Worm (Caenorhabditis elegans): Measurements from ENCODE around the gene nhr-110.

DNA sequence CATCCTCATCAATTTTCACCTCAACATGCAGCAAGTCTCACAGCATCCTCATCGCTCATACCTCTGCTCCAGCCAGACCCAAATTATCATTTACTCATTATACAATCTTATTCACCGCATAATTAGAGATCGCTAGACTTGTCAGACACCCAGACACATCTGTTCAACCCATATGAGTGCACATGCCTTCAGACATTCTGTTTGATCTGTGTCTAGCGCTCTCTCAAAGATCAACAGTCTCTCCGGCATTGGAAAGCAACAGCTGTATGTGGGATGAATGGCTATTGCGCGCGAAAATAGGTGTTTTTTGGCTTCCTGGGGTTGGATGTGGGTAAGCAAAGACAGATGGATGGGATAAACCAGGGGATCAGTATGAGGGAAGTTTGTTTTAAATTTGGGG, 51.7 kb downstream of the nhr-110 start:
- TF ChIP-seq ama-1 (optimal IDR thresholded peaks at IDR 0.05) (no peak), nhr-237 (tag; optimal IDR thresholded peaks at IDR 0.05) (no peak), aly-2 (tag; optimal IDR thresholded peaks at IDR 0.05) (no peak), lsy-2 (tag; optimal IDR thresholded peaks at IDR 0.05) (no peak), fkh-10 (GFP tag; optimal IDR thresholded peaks at IDR 0.05) (no peak), tag-97 (GFP tag; IDR thresholded peaks at IDR 0.05) (no peak), mdl-1 (tag; optimal IDR thresholded peaks at IDR 0.05) (no peak), lin-15B (tag; optimal IDR thresholded peaks at IDR 0.05) (no peak), arid-1 (GFP tag; conservative IDR thresholded peaks at IDR 0.05) (no peak), ZK546.5 (tag; optimal IDR thresholded peaks at IDR 0.05) (no peak), nhr-11 (tag; optimal IDR thresholded peaks at IDR 0.05) (no peak), Y5F2A.4 (GFP tag; optimal IDR thresholded peaks at IDR 0.05) (no peak)

All from whole organism, L4 larva.